Worm (Caenorhabditis elegans) whole organism, young adult: Measurements from ENCODE around the gene dct-15.

ENCODE experiments used
- F39B2.1 ChIP-seq: fragments of 200-800 bp; sonication (Bioruptor generic); IDR thresholded peaks from 2 replicates; pipeline ENCODE4 v1.3.6; 2022; ENCODE audit warnings: missing genetic modification reagents, missing genetic modification characterization, missing compliant biosample characterization
- F49E8.2 ChIP-seq: sonication (generic microtip); optimal IDR thresholded peaks from 3 replicates; lab custom pipeline; 2017; ENCODE audit warnings: missing genetic modification characterization, mild to moderate bottlenecking, missing compliant biosample characterization, antibody characterized with exemption, moderate library complexity; ENCODE audit not compliant: insufficient read depth
- aptf-3 ChIP-seq: fragments of 200-800 bp; sonication (Bioruptor generic); IDR thresholded peaks from 2 replicates; pipeline ENCODE4 v1.3.6; 2022; ENCODE audit warnings: missing genetic modification characterization, missing compliant biosample characterization
- ekl-4 ChIP-seq: fragments of 200-800 bp; sonication (Bioruptor generic); IDR thresholded peaks from 2 replicates; pipeline ENCODE4 v1.3.6; 2022; ENCODE audit warnings: missing genetic modification reagents, missing genetic modification characterization, missing compliant biosample characterization
- pha-4 ChIP-seq: fragments of 150-350 bp; sonication (generic microtip); optimal IDR thresholded peaks from 2 replicates; lab custom pipeline; 2014; ENCODE audit warnings: missing biosample characterization, missing genetic modification reagents, missing genetic modification characterization
- snpc-1.3 ChIP-seq: sonication (generic microtip); optimal IDR thresholded peaks from 2 replicates; lab custom pipeline; 2017; ENCODE audit warnings: missing genetic modification characterization, mild to moderate bottlenecking, missing compliant biosample characterization, antibody characterized with exemption, moderate library complexity, missing genotype, missing genetic modification reagents; ENCODE audit not compliant: insufficient read depth
- snpc-4 ChIP-seq, 5 experiments: fragments of 150-350 bp in 1 of 5; sonication (generic microtip) in 4 of 5; optimal IDR thresholded peaks; 2 replicates each; lab custom pipeline; 2014 to 2018; ENCODE audit warnings: missing genetic modification characterization in 5 of 5, missing biosample characterization in 3 of 5, antibody characterized with exemption in 2 of 5, mild to moderate bottlenecking in 2 of 5, missing compliant biosample characterization in 2 of 5, missing genotype in 2 of 5, moderate library complexity in 2 of 5, missing genetic modification reagents in 1 of 5
- zfh-2 ChIP-seq: fragments of 200-800 bp; sonication (Bioruptor generic); conservative IDR thresholded peaks from 2 replicates; pipeline ENCODE4 v1.3.6; 2022; ENCODE audit warnings: missing genetic modification reagents, missing genetic modification characterization, missing compliant biosample characterization
- ztf-26 ChIP-seq: sonication (generic microtip); optimal IDR thresholded peaks from 2 replicates; lab custom pipeline; 2017; ENCODE audit warnings: missing genetic modification characterization, missing compliant biosample characterization

DNA sequence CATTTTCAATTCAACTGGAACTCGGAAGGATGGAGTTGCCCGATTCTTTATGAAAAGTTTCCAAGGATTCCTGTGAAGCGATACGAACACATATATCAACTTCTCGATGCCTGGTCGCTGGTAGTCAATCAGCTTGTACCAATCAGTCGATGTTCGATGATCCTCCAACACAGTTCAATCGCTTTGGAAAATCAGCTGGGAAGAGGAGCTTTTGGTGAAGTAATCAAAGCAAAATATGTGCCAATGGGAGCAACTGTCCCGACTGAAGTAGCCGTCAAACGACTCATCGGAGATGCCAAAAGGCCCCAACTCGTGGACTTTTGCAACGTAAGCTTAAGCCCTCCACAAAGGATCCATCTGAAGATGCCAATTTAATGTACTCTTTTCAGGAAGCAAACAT is 22.8 kb upstream of the dct-15 start:
- TF ChIP-seq snpc-1.3 (tag; lab: Kevin White, UChicago) (no peak), snpc-4 (GFP tag; optimal IDR thresholded peaks at IDR 0.05; lab: Kevin White, UChicago) (no peak), snpc-4 (tag; optimal IDR thresholded peaks at IDR 0.05; lab: Kevin White, UChicago) (no peak), aptf-3 (no peak), F39B2.1 (GFP tag; lab: Robert Waterston, UW) (no peak), ekl-4 (GFP tag; lab: Robert Waterston, UW) (no peak), zfh-2 (GFP tag; lab: Robert Waterston, UW) (no peak), ztf-26 (tag; lab: Kevin White, UChicago) (no peak), pha-4 (tag; lab: Kevin White, UChicago) (no peak), F49E8.2 (tag; lab: Kevin White, UChicago) (no peak)
